Worm (Caenorhabditis elegans): ENCODE measurements around the gene F17E9.3.
"Not testable (repeated sequence)": the region's sequence is repeated elsewhere in the genome, so short reads cannot be mapped to it uniquely, and the experiment has no call there.

F17E9.3 gene

DNA sequence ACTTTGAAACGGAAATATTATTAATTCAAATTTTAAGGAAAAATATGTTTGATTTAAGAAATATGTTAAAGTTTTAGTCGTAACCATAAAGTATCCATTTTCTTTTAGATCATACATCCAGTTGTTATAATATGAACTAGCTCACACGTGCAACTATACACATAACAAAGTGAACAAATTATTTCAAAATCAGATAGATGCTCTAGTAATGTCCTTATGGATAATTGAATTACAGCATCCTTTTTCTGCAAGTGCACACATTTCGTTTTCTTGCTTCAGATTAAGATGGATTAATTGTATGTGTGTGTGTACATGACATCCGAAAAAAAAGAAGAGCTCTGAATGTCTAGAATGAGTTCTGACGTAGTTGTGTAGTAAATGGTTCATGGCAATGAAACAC is 31.0 kb downstream of the F17E9.3 start:
- TF ChIP-seq let-607 (tag; optimal IDR thresholded peaks at IDR 0.05) (no peak), B0336.3 (GFP tag; IDR thresholded peaks at IDR 0.05) (no peak), nhr-90 (tag; optimal IDR thresholded peaks at IDR 0.05) (no peak), tbp1 (GFP tag; optimal IDR thresholded peaks at IDR 0.05) (no peak), hlh-26 (GFP tag; conservative IDR thresholded peaks at IDR 0.05) (no peak), lag-1 (GFP tag; IDR thresholded peaks at IDR 0.05) (no peak), D2030.7 (GFP tag; IDR thresholded peaks at IDR 0.05) (no peak), lsy-27 (tag; optimal IDR thresholded peaks at IDR 0.05; ENCODE audit: borderline replicate concordance, insufficient read depth) (no peak), ztf-22 (GFP tag; optimal IDR thresholded peaks at IDR 0.05) (no peak), F23B12.7 (tag; optimal IDR thresholded peaks at IDR 0.05; ENCODE audit: insufficient read depth) (no peak), tbx-9 (tag; optimal IDR thresholded peaks at IDR 0.05; ENCODE audit: borderline replicate concordance) (no peak), ekl-4 (GFP tag; IDR thresholded peaks at IDR 0.05) (no peak), F55B11.4 (tag; optimal IDR thresholded peaks at IDR 0.05; ENCODE audit: borderline replicate concordance, insufficient read depth) (no peak), nhr-120 (GFP tag; IDR thresholded peaks at IDR 0.05) (no peak), ceh-40 (GFP tag; IDR thresholded peaks at IDR 0.05) (no peak), F22D6.2 (tag; optimal IDR thresholded peaks at IDR 0.05) (no peak), ztf-28 (GFP tag; IDR thresholded peaks at IDR 0.05) (no peak), efl-1 (GFP tag; optimal IDR thresholded peaks at IDR 0.05) (no peak)

ce11 chrIV:8389139-8389538 is 34.5 kb downstream of the F17E9.3 start, which contains the start of gene D2096.10:
D2096.10 (minus strand) TSS chrIV:8389239.
- TF ChIP-seq Y53G8AR.9 (GFP tag; conservative IDR thresholded peaks at IDR 0.05); ceh-40 (GFP tag; IDR thresholded peaks at IDR 0.05); sptf-2 (GFP tag; optimal IDR thresholded peaks at IDR 0.05): not testable (repeated sequence)

DNA sequence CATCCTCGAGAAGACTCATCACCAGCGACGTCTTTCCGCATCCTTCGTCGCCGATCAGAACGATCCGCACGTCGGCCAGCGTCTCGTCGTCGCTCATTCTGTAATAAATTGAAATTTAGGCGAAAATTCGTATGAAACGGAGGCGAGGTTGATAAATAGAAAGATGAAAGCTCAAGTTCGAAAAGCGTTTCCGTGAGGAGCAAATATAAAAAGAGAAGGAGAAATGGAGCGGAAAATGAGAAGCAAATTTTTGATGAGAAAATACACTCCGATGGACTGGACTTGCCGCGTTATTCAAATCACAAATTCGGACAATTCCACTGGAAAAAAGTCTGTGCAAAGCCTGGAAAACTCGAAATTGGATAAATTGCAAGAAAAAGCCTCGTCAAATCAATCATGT is 39.4 kb downstream of the F17E9.3 start, which contains the start of gene D2096.11:
Gene D2096.11, minus strand, starts transcription at position 101 of the 400 bp plus-strand sequence.
- TF ChIP-seq lin-35 (GFP tag; optimal IDR thresholded peaks at IDR 0.05) = no peak
- TF ChIP-seq let-526 (GFP tag; IDR thresholded peaks at IDR 0.05) = no peak
- no peak for TF ChIP-seq ceh-79 (tag; optimal IDR thresholded peaks at IDR 0.05)
- no peak for TF ChIP-seq ekl-4 (GFP tag; IDR thresholded peaks at IDR 0.05)
- TF ChIP-seq lsy-27 (tag; optimal IDR thresholded peaks at IDR 0.05; ENCODE audit: borderline replicate concordance, insufficient read depth) = no peak
- no peak for TF ChIP-seq F37B4.10 (GFP tag; IDR thresholded peaks at IDR 0.05)
- no peak for TF ChIP-seq nfya-2 (GFP tag; IDR thresholded peaks at IDR 0.05)
- no peak for TF ChIP-seq ets-4 (GFP tag; optimal IDR thresholded peaks at IDR 0.05)
- TF ChIP-seq F52B5.7 (tag; optimal IDR thresholded peaks at IDR 0.05) = no peak
- TF ChIP-seq ceh-91 (GFP tag; IDR thresholded peaks at IDR 0.05) = no peak
- TF ChIP-seq snpc-3.4 (tag; optimal IDR thresholded peaks at IDR 0.05) = no peak
- TF ChIP-seq snpc-1.1 (tag; optimal IDR thresholded peaks at IDR 0.05; ENCODE audit: insufficient read depth) = no peak
- TF ChIP-seq Y67H2A.10 (GFP tag; conservative IDR thresholded peaks at IDR 0.05) = no peak
- TF ChIP-seq K11D2.4 (GFP tag; IDR thresholded peaks at IDR 0.05) = no peak
- no peak for TF ChIP-seq Y56A3A.18 (GFP tag; IDR thresholded peaks at IDR 0.05)
- no peak for TF ChIP-seq let-607 (tag; optimal IDR thresholded peaks at IDR 0.05)

- TF ChIP-seq zim-3 (tag; optimal IDR thresholded peaks at IDR 0.05) (no peak), let-607 (tag; optimal IDR thresholded peaks at IDR 0.05) (no peak), fkh-3 (tag; optimal IDR thresholded peaks at IDR 0.05) (no peak), F10E7.11 (tag; optimal IDR thresholded peaks at IDR 0.05) (no peak), cebp-2 (GFP tag; IDR thresholded peaks at IDR 0.05) (no peak), nhr-120 (GFP tag; IDR thresholded peaks at IDR 0.05) (no peak), nfyb-1 (GFP tag; IDR thresholded peaks at IDR 0.05) (no peak), dox-1 (GFP tag; IDR thresholded peaks at IDR 0.05) (no peak), egl-18 (GFP tag; IDR thresholded peaks at IDR 0.05) (no peak), F22D6.2 (tag; optimal IDR thresholded peaks at IDR 0.05) (no peak), Y56A3A.18 (GFP tag; IDR thresholded peaks at IDR 0.05) (no peak), tlf-1 (GFP tag; optimal IDR thresholded peaks at IDR 0.05) (no peak), athp-1 (tag; optimal IDR thresholded peaks at IDR 0.05) (no peak), let-526 (GFP tag; IDR thresholded peaks at IDR 0.05) (no peak), hlh-12 (tag; optimal IDR thresholded peaks at IDR 0.05) (no peak), hsf-1 (GFP tag; IDR thresholded peaks at IDR 0.05) (no peak)
Observed at ce11 chrIV:8396348-8396747, 41.7 kb downstream of the F17E9.3 start, which contains the start of gene timm-17B.2. timm-17B.2 (plus strand) TSS chrIV:8396648.
